Fruit fly (Drosophila melanogaster) whole organism, embryonic: ENCODE data around the gene sa.

ENCODE experiments used
- ATbp ChIP-seq: fragments of 200-800 bp; sonication (Bioruptor generic); optimal IDR thresholded peaks from 2 replicates; lab custom pipeline; 2017; ENCODE audit warnings: missing biosample characterization, mild to moderate bottlenecking, missing genetic modification characterization, missing genetic modification reagents
- B-H2 ChIP-seq: fragments of 200-800 bp; sonication (Bioruptor generic); optimal IDR thresholded peaks from 2 replicates; lab custom pipeline; 2018; ENCODE audit warnings: missing biosample characterization, mild to moderate bottlenecking, missing genetic modification characterization
- Blimp-1 ChIP-seq: fragments of 200-800 bp; sonication (Bioruptor generic); optimal IDR thresholded peaks from 3 replicates; lab custom pipeline; 2018; ENCODE audit warnings: missing biosample characterization, missing genetic modification characterization, mild to moderate bottlenecking, moderate library complexity, missing genetic modification reagents
- Bteb2 ChIP-seq: fragments of 200-800 bp; sonication (Bioruptor generic); optimal IDR thresholded peaks from 2 replicates; lab custom pipeline; 2016; ENCODE audit warnings: missing biosample characterization, missing genetic modification characterization
- CG12236 ChIP-seq: fragments of 200-800 bp; sonication (Bioruptor generic); optimal IDR thresholded peaks from 2 replicates; lab custom pipeline; 2016; ENCODE audit warnings: missing biosample characterization, missing genetic modification characterization
- CG13424 ChIP-seq: fragments of 200-800 bp; sonication (Bioruptor generic); optimal IDR thresholded peaks from 2 replicates; lab custom pipeline; 2019; ENCODE audit warnings: missing biosample characterization, mild to moderate bottlenecking, missing genetic modification characterization, moderate library complexity
- CG14965 ChIP-seq: fragments of 200-800 bp; sonication (Bioruptor generic); optimal IDR thresholded peaks from 2 replicates; lab custom pipeline; 2016; ENCODE audit warnings: missing biosample characterization, missing genetic modification characterization, borderline replicate concordance
- CG15073 ChIP-seq: fragments of 200-800 bp; sonication (Bioruptor generic); optimal IDR thresholded peaks from 2 replicates; lab custom pipeline; 2016; ENCODE audit warnings: missing biosample characterization, missing genetic modification characterization
- CG15514 ChIP-seq: fragments of 200-800 bp; sonication (Bioruptor generic); optimal IDR thresholded peaks from 3 replicates; lab custom pipeline; 2017; ENCODE audit warnings: missing biosample characterization, missing genetic modification characterization, mild to moderate bottlenecking, moderate library complexity, missing genetic modification reagents
- CG2889 ChIP-seq: fragments of 200-800 bp; sonication (Bioruptor generic); IDR thresholded peaks from 3 replicates; pipeline ENCODE4 v1.3.6; 2022; ENCODE audit warnings: missing biosample characterization, missing genetic modification characterization
- CG32767 ChIP-seq: fragments of 200-800 bp; sonication (Bioruptor generic); IDR thresholded peaks from 2 replicates; pipeline ENCODE4 v1.3.6; 2022; ENCODE audit warnings: missing biosample characterization, missing genetic modification characterization
- CG34224 ChIP-seq: fragments of 200-800 bp; sonication (Bioruptor generic); IDR thresholded peaks from 3 replicates; pipeline ENCODE4 v1.3.6; 2022; ENCODE audit warnings: missing biosample characterization, missing genetic modification characterization; ENCODE audit not compliant: partially characterized antibody
- CG3838 ChIP-seq: fragments of 200-800 bp; sonication (Bioruptor generic); optimal IDR thresholded peaks from 3 replicates; lab custom pipeline; 2016; ENCODE audit warnings: missing biosample characterization, missing genetic modification characterization
- CG4282 ChIP-seq: fragments of 200-800 bp; sonication (Bioruptor generic); optimal IDR thresholded peaks from 2 replicates; lab custom pipeline; 2016; ENCODE audit warnings: missing biosample characterization, missing genetic modification characterization
- CG4617 ChIP-seq: fragments of 200-800 bp; sonication (Bioruptor generic); optimal IDR thresholded peaks from 3 replicates; lab custom pipeline; 2016; ENCODE audit warnings: missing biosample characterization, missing genetic modification characterization, borderline replicate concordance
- CG5245 ChIP-seq: fragments of 200-800 bp; sonication (Bioruptor generic); optimal IDR thresholded peaks from 3 replicates; lab custom pipeline; 2016; ENCODE audit warnings: missing biosample characterization, missing genetic modification characterization
- CG6654 ChIP-seq: fragments of 200-800 bp; sonication (Bioruptor generic); optimal IDR thresholded peaks from 2 replicates; lab custom pipeline; 2017; ENCODE audit warnings: missing biosample characterization, mild to moderate bottlenecking, missing genetic modification characterization
- CG7556 ChIP-seq: fragments of 200-800 bp; sonication (Bioruptor generic); optimal IDR thresholded peaks from 2 replicates; lab custom pipeline; 2017; ENCODE audit warnings: missing biosample characterization, mild to moderate bottlenecking, missing genetic modification characterization
- CTCF ChIP-seq: fragments of 200-800 bp; sonication (Bioruptor generic); optimal IDR thresholded peaks from 2 replicates; lab custom pipeline; 2017; ENCODE audit warnings: missing biosample characterization, mild to moderate bottlenecking, missing genetic modification characterization, moderate library complexity
- Dbx ChIP-seq: fragments of 200-800 bp; sonication (Bioruptor generic); IDR thresholded peaks from 3 replicates; pipeline ENCODE4 v1.3.6; 2022; ENCODE audit warnings: missing biosample characterization, missing genetic modification characterization
- Dll ChIP-seq: fragments of 200-800 bp; sonication (Bioruptor generic); IDR thresholded peaks from 4 replicates; pipeline ENCODE4 v1.3.6; 2022; ENCODE audit warnings: missing biosample characterization, missing genetic modification characterization; ENCODE audit not compliant: partially characterized antibody
- Doc3 ChIP-seq: fragments of 200-800 bp; sonication (Bioruptor generic); IDR thresholded peaks from 3 replicates; pipeline ENCODE4 v1.3.6; 2022; ENCODE audit warnings: missing biosample characterization, missing genetic modification characterization; ENCODE audit not compliant: partially characterized antibody
- Dp ChIP-seq: fragments of 200-800 bp; sonication (Bioruptor generic); optimal IDR thresholded peaks from 2 replicates; lab custom pipeline; 2018; ENCODE audit warnings: missing biosample characterization, mild to moderate bottlenecking, missing genetic modification characterization, moderate library complexity
- H2.0 ChIP-seq: fragments of 200-800 bp; sonication (Bioruptor generic); IDR thresholded peaks from 2 replicates; pipeline ENCODE4 v1.3.6; 2022; ENCODE audit warnings: missing biosample characterization, missing genetic modification characterization
- HLHmδ ChIP-seq: fragments of 200-800 bp; sonication (Bioruptor generic); optimal IDR thresholded peaks from 2 replicates; lab custom pipeline; 2018; ENCODE audit warnings: missing biosample characterization, mild to moderate bottlenecking, missing genetic modification characterization, moderate library complexity
- Myb ChIP-seq: fragments of 200-800 bp; sonication (Bioruptor generic); optimal IDR thresholded peaks from 2 replicates; lab custom pipeline; 2016; ENCODE audit warnings: missing biosample characterization, missing genetic modification characterization
- NC2α ChIP-seq: fragments of 200-800 bp; sonication (Bioruptor generic); optimal IDR thresholded peaks from 2 replicates; lab custom pipeline; 2016; ENCODE audit warnings: missing biosample characterization, missing genetic modification characterization
- Sry-δ ChIP-seq: fragments of 200-800 bp; sonication (Bioruptor generic); optimal IDR thresholded peaks from 2 replicates; lab custom pipeline; 2016; ENCODE audit warnings: missing biosample characterization, missing genetic modification characterization
- Taf1 ChIP-seq: fragments of 200-800 bp; sonication (Bioruptor generic); IDR thresholded peaks from 2 replicates; pipeline ENCODE4 v1.3.6; 2022; ENCODE audit warnings: missing biosample characterization, missing genetic modification characterization
- Trl ChIP-seq, 3 experiments: fragments of >200 bp in 2 of 3; fragments of 200-800 bp in 1 of 3; sonication (Bioruptor generic) in 1 of 3; optimal IDR thresholded peaks; 2 replicates in 1 of 3; 3 replicates in 2 of 3; lab custom pipeline; 2016 to 2017; ENCODE audit warnings: missing biosample characterization in 1 of 3, missing genetic modification characterization in 1 of 3
- ato ChIP-seq: fragments of 200-800 bp; sonication (Bioruptor generic); IDR thresholded peaks from 2 replicates; pipeline ENCODE4 v1.3.6; 2022; ENCODE audit warnings: missing biosample characterization, missing genetic modification characterization; ENCODE audit not compliant: partially characterized antibody
- chinmo ChIP-seq: fragments of 200-800 bp; sonication (Bioruptor generic); IDR thresholded peaks from 4 replicates; pipeline ENCODE4 v1.3.6; 2022; ENCODE audit warnings: missing biosample characterization, missing genetic modification characterization; ENCODE audit not compliant: partially characterized antibody
- crc ChIP-seq: fragments of 200-800 bp; sonication (Bioruptor generic); optimal IDR thresholded peaks from 2 replicates; lab custom pipeline; 2016; ENCODE audit warnings: missing biosample characterization, missing genetic modification characterization
- crol ChIP-seq: fragments of 200-800 bp; sonication (Bioruptor generic); IDR thresholded peaks from 2 replicates; pipeline ENCODE4 v1.3.6; 2022; ENCODE audit warnings: missing biosample characterization, missing genetic modification characterization
- ken ChIP-seq: fragments of 200-800 bp; sonication (Bioruptor generic); IDR thresholded peaks from 3 replicates; pipeline ENCODE4 v1.3.6; 2022; ENCODE audit warnings: missing biosample characterization, missing genetic modification characterization
- knrl ChIP-seq: fragments of 200-800 bp; sonication (Bioruptor generic); IDR thresholded peaks from 3 replicates; pipeline ENCODE4 v1.3.6; 2022; ENCODE audit warnings: missing biosample characterization, missing genetic modification characterization; ENCODE audit not compliant: partially characterized antibody
- lola ChIP-seq, 3 experiments: fragments of >200 bp in 2 of 3; fragments of 200-800 bp in 1 of 3; sonication (Bioruptor generic) in 1 of 3; optimal IDR thresholded peaks; 2 replicates each; lab custom pipeline; 2017 to 2019; ENCODE audit warnings: missing biosample characterization in 3 of 3, missing genetic modification characterization in 3 of 3, mild to moderate bottlenecking in 1 of 3, moderate library complexity in 1 of 3
- nom ChIP-seq: fragments of 200-800 bp; sonication (Bioruptor generic); optimal IDR thresholded peaks from 2 replicates; lab custom pipeline; 2017; ENCODE audit warnings: missing biosample characterization, missing genetic modification characterization, mild to moderate bottlenecking, moderate library complexity, missing genetic modification reagents
- pnt ChIP-seq: fragments of 200-800 bp; sonication (Bioruptor generic); optimal IDR thresholded peaks from 3 replicates; lab custom pipeline; 2016; ENCODE audit warnings: missing biosample characterization, missing genetic modification characterization
- slp2 ChIP-seq: fragments of 200-800 bp; sonication (Bioruptor generic); optimal IDR thresholded peaks from 2 replicates; lab custom pipeline; 2016; ENCODE audit warnings: missing biosample characterization, missing genetic modification characterization
- sqz ChIP-seq: fragments of 200-800 bp; sonication (Bioruptor generic); optimal IDR thresholded peaks from 3 replicates; lab custom pipeline; 2018; ENCODE audit warnings: missing biosample characterization, mild to moderate bottlenecking, missing genetic modification characterization
- sr ChIP-seq: fragments of 200-800 bp; sonication (Bioruptor generic); IDR thresholded peaks from 3 replicates; pipeline ENCODE4 v1.3.6; 2022; ENCODE audit warnings: missing biosample characterization, missing genetic modification characterization
- tap ChIP-seq: fragments of 200-800 bp; optimal IDR thresholded peaks from 3 replicates; lab custom pipeline; 2019; ENCODE audit warnings: missing biosample characterization, mild to moderate bottlenecking, missing genetic modification characterization, moderate library complexity
- tx ChIP-seq: fragments of 200-800 bp; sonication (Bioruptor generic); optimal IDR thresholded peaks from 2 replicates; lab custom pipeline; 2016; ENCODE audit warnings: missing biosample characterization, missing genetic modification characterization
- vnd ChIP-seq: fragments of 200-800 bp; sonication (Bioruptor generic); IDR thresholded peaks from 3 replicates; pipeline ENCODE4 v1.3.6; 2022; ENCODE audit warnings: missing biosample characterization, missing genetic modification characterization; ENCODE audit not compliant: partially characterized antibody
- vvl ChIP-seq: fragments of 200-800 bp; sonication (Bioruptor generic); IDR thresholded peaks from 2 replicates; pipeline ENCODE4 v1.3.6; 2022; ENCODE audit warnings: missing biosample characterization, missing genetic modification characterization
- zf30C ChIP-seq: fragments of 200-800 bp; sonication (Bioruptor generic); optimal IDR thresholded peaks from 3 replicates; lab custom pipeline; 2018; ENCODE audit warnings: missing biosample characterization, mild to moderate bottlenecking, missing genetic modification characterization
- zfh2 ChIP-seq: fragments of 200-800 bp; sonication (Bioruptor generic); optimal IDR thresholded peaks from 2 replicates; lab custom pipeline; 2016; ENCODE audit warnings: missing biosample characterization, missing genetic modification characterization

The sa gene

dm6 chr3L:21383440-21383839, 23.1 kb downstream of the sa start (continued):
- TF ChIP-seq vvl (GFP tag; lab: Robert Waterston, UW): no peak
- TF ChIP-seq, all 482 proteins: peak for 21

dm6 chr3L:21382158-21382610, 24.4 kb downstream of the sa start, which contains the start of gene rgn:
Gene rgn (plus strand): TSS chr3L:21382501.
- no peak for TF ChIP-seq sqz
- TF ChIP-seq Bteb2 (GFP tag; lab: Kevin White, UChicago): peak; percentile 23
- TF ChIP-seq crol (GFP tag; lab: Robert Waterston, UW): no peak
- no peak for TF ChIP-seq vnd (GFP tag; lab: Robert Waterston, UW)
- no peak for TF ChIP-seq HLHmδ (GFP tag; lab: Kevin White, UChicago)
- peak; percentile 9 for TF ChIP-seq Sry-δ
- no peak for TF ChIP-seq ato (GFP tag; lab: Robert Waterston, UW)
- TF ChIP-seq CG4617: peak; percentile 30
- peak; percentile 0 for TF ChIP-seq CG3838 (GFP tag; lab: Kevin White, UChicago)
- no peak for TF ChIP-seq NC2α (GFP tag; lab: Kevin White, UChicago)
- TF ChIP-seq nom (GFP tag; lab: Kevin White, UChicago): peak; percentile 51
- peak; percentile 53 for TF ChIP-seq CG32767
- TF ChIP-seq Dp (GFP tag; lab: Kevin White, UChicago): no peak
- TF ChIP-seq Dll (GFP tag; lab: Robert Waterston, UW): no peak
- peak; percentile 87 for TF ChIP-seq chinmo (GFP tag; lab: Robert Waterston, UW)
- no peak; the same call in 2 of the 3 replicates for TF ChIP-seq CG34224
- TF ChIP-seq sr: no peak; the same call in 2 of the 3 replicates
- TF ChIP-seq ATbp (GFP tag; lab: Kevin White, UChicago): peak; percentile 46
- peak; percentile 78 for TF ChIP-seq Taf1 (GFP tag; lab: Robert Waterston, UW)
- TF ChIP-seq slp2 (GFP tag; lab: Kevin White, UChicago): no peak
- peak; percentile 35 for TF ChIP-seq CG5245 (GFP tag; lab: Kevin White, UChicago)
- TF ChIP-seq Trl (optimal IDR thresholded peaks at IDR 0.05; lab: Kevin White, UChicago): peak; percentile 36 to 86
- TF ChIP-seq Trl (GFP tag; optimal IDR thresholded peaks at IDR 0.05; lab: Kevin White, UChicago): peak; percentile 57
- peak; percentile 63; the same call in 2 of the 3 replicates for TF ChIP-seq CG2889 (GFP tag; lab: Robert Waterston, UW)
- peak; percentile 70 for TF ChIP-seq Myb (GFP tag; lab: Kevin White, UChicago)
- peak; percentile 41; the same call in 1 of the 3 replicates for TF ChIP-seq ken (GFP tag; lab: Robert Waterston, UW)
- no peak for TF ChIP-seq CG4282
- peak; percentile 1 for TF ChIP-seq CTCF
- TF ChIP-seq CG13424: peak; percentile 81
- peak; percentile 88 for TF ChIP-seq CG7556 (GFP tag; lab: Kevin White, UChicago)
- no peak for TF ChIP-seq CG12236 (GFP tag; lab: Kevin White, UChicago)
- peak; percentile 60 for TF ChIP-seq zf30C (GFP tag; lab: Kevin White, UChicago)
- peak; percentile 5 for TF ChIP-seq crc (GFP tag; lab: Kevin White, UChicago)
- peak; percentile 56 for TF ChIP-seq tap (tag; lab: Kevin White, UChicago)
- peak; percentile 43 for TF ChIP-seq Blimp-1 (GFP tag; lab: Kevin White, UChicago)
- peak; percentile 10 for TF ChIP-seq tx (GFP tag; lab: Kevin White, UChicago)
- TF ChIP-seq CG14965 (GFP tag; lab: Kevin White, UChicago): no peak
- no peak for TF ChIP-seq Doc3 (GFP tag; lab: Robert Waterston, UW)
- peak; percentile 59 for TF ChIP-seq zfh2 (GFP tag; lab: Kevin White, UChicago)
- peak; percentile 19 for TF ChIP-seq B-H2 (GFP tag; lab: Kevin White, UChicago)
- TF ChIP-seq pnt (GFP tag; lab: Kevin White, UChicago): peak; percentile 54
- peak; percentile 70; the same call in 1 of the 2 replicates for TF ChIP-seq H2.0 (GFP tag; lab: Robert Waterston, UW)
- TF ChIP-seq knrl (GFP tag; lab: Robert Waterston, UW): no peak
- TF ChIP-seq CG6654 (GFP tag; lab: Kevin White, UChicago): peak; percentile 36
- TF ChIP-seq lola (GFP tag; optimal IDR thresholded peaks at IDR 0.05; lab: Kevin White, UChicago): no peak
- TF ChIP-seq Dbx: peak; percentile 85
- peak; percentile 56 for TF ChIP-seq CG15514 (GFP tag; lab: Kevin White, UChicago)
- TF ChIP-seq CG15073: no peak
